In the genomic region with DNA sequence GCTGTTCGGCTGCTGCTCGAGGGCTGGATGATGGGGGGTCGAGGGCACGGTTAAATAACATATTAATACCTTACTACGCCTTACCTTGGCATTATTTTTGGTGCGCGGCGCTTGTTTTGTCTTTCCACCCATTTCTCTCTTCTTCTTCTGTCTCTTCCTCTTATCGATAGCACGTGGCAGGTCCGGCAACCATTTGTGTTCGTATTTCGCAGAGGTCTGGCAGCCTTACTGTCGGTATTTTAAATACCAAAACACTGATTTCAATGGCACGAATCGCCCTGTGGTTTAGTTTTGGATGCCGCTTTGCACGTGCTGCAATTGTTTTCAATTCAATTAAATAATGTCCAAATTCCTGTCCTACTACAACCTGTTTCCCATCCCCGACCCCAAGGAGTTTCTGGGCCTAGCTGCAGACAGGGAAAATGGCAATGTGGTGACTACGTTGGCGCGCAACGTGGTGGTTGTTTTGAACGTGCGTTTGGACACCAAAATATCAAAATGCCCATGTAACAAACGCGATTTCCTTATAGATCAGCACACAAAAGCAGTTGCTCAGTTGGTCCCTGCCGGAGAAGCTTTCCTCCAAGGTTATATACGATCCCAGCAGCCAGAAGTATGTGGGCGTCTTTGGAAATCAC, we compare ENCODE assay signal across 1 fruit fly cellular context.
TF ChIP-seq lines count a peak whose summit lies in the region.

A gene (minus strand): TSS at position 155 of the 638 bp plus-strand sequence.
A gene (plus strand): TSS at position 285 of the 638 bp plus-strand sequence.

TF ChIP-seq in whole organism, embryonic, 481 proteins besides CTCF, POLR2A, EP300 and RAD21 (continued from another document and continues in another):
- TF ChIP-seq crc (GFP tag; optimal IDR thresholded peaks at IDR 0.05; lab: Kevin White, UChicago) (peak; percentile 21), crp (GFP tag; optimal IDR thresholded peaks at IDR 0.05; lab: Kevin White, UChicago) (peak in 1 of 2 experiments; percentile 17), E2f2 (GFP tag; IDR thresholded peaks at IDR 0.05; lab: Robert Waterston, UW) (peak; percentile 67), pho (GFP tag; optimal IDR thresholded peaks at IDR 0.05; lab: Kevin White, UChicago) (peak; percentile 14), Lhr (GFP tag; optimal IDR thresholded peaks at IDR 0.05; lab: Kevin White, UChicago) (peak; percentile 66), CG9876 (GFP tag; optimal IDR thresholded peaks at IDR 0.05; lab: Kevin White, UChicago) (no peak), CG14667 (GFP tag; IDR thresholded peaks at IDR 0.05; lab: Robert Waterston, UW) (no peak), CG14965 (GFP tag; optimal IDR thresholded peaks at IDR 0.05; lab: Kevin White, UChicago; ENCODE audit: borderline replicate concordance) (no peak), CG2202 (tag; optimal IDR thresholded peaks at IDR 0.05; lab: Kevin White, UChicago) (no peak), C15 (GFP tag; IDR thresholded peaks at IDR 0.05; lab: Robert Waterston, UW) (no peak), MBD-R2 (GFP tag; IDR thresholded peaks at IDR 0.05; lab: Robert Waterston, UW) (peak; percentile 97), tna (GFP tag; IDR thresholded peaks at IDR 0.05; lab: Robert Waterston, UW; ENCODE audit: partially characterized antibody) (0 out of 2 replicates have a peak, but pooled peaks have one; percentile 33), ro (GFP tag; IDR thresholded peaks at IDR 0.05; lab: Robert Waterston, UW) (no peak), CG30403 (GFP tag; optimal IDR thresholded peaks at IDR 0.05; lab: Kevin White, UChicago) (peak; percentile 23), CG1024 (GFP tag; IDR thresholded peaks at IDR 0.05; lab: Robert Waterston, UW) (no peak), CG12659 (GFP tag; optimal IDR thresholded peaks at IDR 0.05; lab: Kevin White, UChicago) (peak; percentile 77), Dad (GFP tag; optimal IDR thresholded peaks at IDR 0.05; lab: Kevin White, UChicago) (peak; percentile 40), Hr3 (GFP tag; optimal IDR thresholded peaks at IDR 0.05; lab: Kevin White, UChicago) (no peak), lbe (GFP tag; optimal IDR thresholded peaks at IDR 0.05; lab: Kevin White, UChicago) (no peak), Hr39 (optimal IDR thresholded peaks at IDR 0.05; lab: Kevin White, UChicago) (no peak), CrebB (tag; optimal IDR thresholded peaks at IDR 0.05; lab: Kevin White, UChicago) (peak; percentile 41), esg (GFP tag; conservative IDR thresholded peaks at IDR 0.05; lab: Robert Waterston, UW) (no peak), twi (tag; optimal IDR thresholded peaks at IDR 0.05; lab: Kevin White, UChicago) (no peak), so (GFP tag; IDR thresholded peaks at IDR 0.05; lab: Robert Waterston, UW) (0 out of 3 replicates have a peak, but pooled peaks have one; percentile 44), Usf (GFP tag; optimal IDR thresholded peaks at IDR 0.05; lab: Kevin White, UChicago) (peak; percentile 20), Stat92E (GFP tag; optimal IDR thresholded peaks at IDR 0.05; lab: Kevin White, UChicago) (no peak), ewg (GFP tag; optimal IDR thresholded peaks at IDR 0.05; lab: Kevin White, UChicago) (peak; percentile 61), pnt (GFP tag; optimal IDR thresholded peaks at IDR 0.05; lab: Kevin White, UChicago) (no peak), pfk (GFP tag; optimal IDR thresholded peaks at IDR 0.05; lab: Kevin White, UChicago) (no peak), CG31365 (tag; optimal IDR thresholded peaks at IDR 0.05; lab: Kevin White, UChicago) (peak; percentile 8), bigmax (GFP tag; optimal IDR thresholded peaks at IDR 0.05; lab: Kevin White, UChicago) (no peak), zen2 (GFP tag; IDR thresholded peaks at IDR 0.05; lab: Robert Waterston, UW; ENCODE audit: partially characterized antibody) (peak; percentile 12; the same call in 2 of the 3 replicates), insv (GFP tag; optimal IDR thresholded peaks at IDR 0.05; lab: Kevin White, UChicago) (peak in 1 of 2 experiments; percentile 55), CG14014 (GFP tag; IDR thresholded peaks at IDR 0.05; lab: Robert Waterston, UW) (no peak), fd64A (GFP tag; optimal IDR thresholded peaks at IDR 0.05; lab: Kevin White, UChicago) (no peak), Dp (GFP tag; optimal IDR thresholded peaks at IDR 0.05; lab: Kevin White, UChicago) (peak; percentile 65), vfl (GFP tag; optimal IDR thresholded peaks at IDR 0.05; lab: Kevin White, UChicago) (peak; percentile 0), CG11093 (GFP tag; IDR thresholded peaks at IDR 0.05; lab: Robert Waterston, UW) (no peak), eve (GFP tag; optimal IDR thresholded peaks at IDR 0.05; lab: Kevin White, UChicago) (no peak), CG7786 (GFP tag; optimal IDR thresholded peaks at IDR 0.05; lab: Kevin White, UChicago) (peak; percentile 1), CG10274 (GFP tag; optimal IDR thresholded peaks at IDR 0.05; lab: Kevin White, UChicago) (no peak), Max (GFP tag; optimal IDR thresholded peaks at IDR 0.05; lab: Kevin White, UChicago) (peak; percentile 93), CG9797 (GFP tag; optimal IDR thresholded peaks at IDR 0.05; lab: Kevin White, UChicago) (peak; percentile 59), CG6683 (GFP tag; optimal IDR thresholded peaks at IDR 0.05; lab: Kevin White, UChicago) (no peak), stc (GFP tag; IDR thresholded peaks at IDR 0.05; lab: Robert Waterston, UW) (no peak), Scr (GFP tag; IDR thresholded peaks at IDR 0.05; lab: Robert Waterston, UW; ENCODE audit: partially characterized antibody) (peak; percentile 56), Ets97D (GFP tag; optimal IDR thresholded peaks at IDR 0.05; lab: Kevin White, UChicago) (peak; percentile 77), CG4707 (GFP tag; optimal IDR thresholded peaks at IDR 0.05; lab: Kevin White, UChicago) (peak; percentile 28), CG14860 (GFP tag; IDR thresholded peaks at IDR 0.05; lab: Robert Waterston, UW; ENCODE audit: partially characterized antibody) (no peak), Nf-YC (tag; optimal IDR thresholded peaks at IDR 0.05; lab: Kevin White, UChicago) (no peak), NfI (GFP tag; optimal IDR thresholded peaks at IDR 0.05; lab: Kevin White, UChicago) (peak; percentile 50), CG30431 (GFP tag; optimal IDR thresholded peaks at IDR 0.05; lab: Kevin White, UChicago) (no peak), Bgb (GFP tag; IDR thresholded peaks at IDR 0.05; lab: Robert Waterston, UW; ENCODE audit: partially characterized antibody) (peak; percentile 46; the same call in 1 of the 2 replicates), D (optimal IDR thresholded peaks at IDR 0.05; lab: Kevin White, UChicago) (peak; percentile 35), D (GFP tag; optimal IDR thresholded peaks at IDR 0.05; lab: Kevin White, UChicago) (no peak), Hr51 (GFP tag; optimal IDR thresholded peaks at IDR 0.05; lab: Kevin White, UChicago) (peak in 1 of 2 experiments; percentile 3), shn (GFP tag; optimal IDR thresholded peaks at IDR 0.05; lab: Kevin White, UChicago) (peak; percentile 30), Atf-2 (GFP tag; optimal IDR thresholded peaks at IDR 0.05; lab: Kevin White, UChicago) (no peak), cwo (GFP tag; optimal IDR thresholded peaks at IDR 0.05; lab: Kevin White, UChicago) (peak; percentile 98), sna (GFP tag; IDR thresholded peaks at IDR 0.05; lab: Robert Waterston, UW; ENCODE audit: partially characterized antibody) (peak; percentile 57; the same call in 1 of the 2 replicates), nau (GFP tag; optimal IDR thresholded peaks at IDR 0.05; lab: Kevin White, UChicago) (no peak), Jarid2 (GFP tag; optimal IDR thresholded peaks at IDR 0.05; lab: Kevin White, UChicago) (peak; percentile 49), sim (GFP tag; IDR thresholded peaks at IDR 0.05; lab: Robert Waterston, UW) (no peak), CG7987 (GFP tag; optimal IDR thresholded peaks at IDR 0.05; lab: Kevin White, UChicago) (peak; percentile 55), btn (GFP tag; optimal IDR thresholded peaks at IDR 0.05; lab: Kevin White, UChicago) (no peak), nerfin-1 (tag; optimal IDR thresholded peaks at IDR 0.05; lab: Kevin White, UChicago) (no peak), CG4617 (GFP tag; optimal IDR thresholded peaks at IDR 0.05; lab: Kevin White, UChicago; ENCODE audit: borderline replicate concordance) (peak; percentile 93), Aef1 (GFP tag; IDR thresholded peaks at IDR 0.05; lab: Robert Waterston, UW) (no peak), H2.0 (GFP tag; IDR thresholded peaks at IDR 0.05; lab: Robert Waterston, UW) (no peak), CG12942 (GFP tag; optimal IDR thresholded peaks at IDR 0.05; lab: Kevin White, UChicago) (no peak), phol (tag; optimal IDR thresholded peaks at IDR 0.05; lab: Kevin White, UChicago) (peak; percentile 53), Hmx (GFP tag; optimal IDR thresholded peaks at IDR 0.05; lab: Kevin White, UChicago) (no peak), CG13775 (GFP tag; optimal IDR thresholded peaks at IDR 0.05; lab: Kevin White, UChicago) (peak; percentile 0), CG6791 (GFP tag; IDR thresholded peaks at IDR 0.05; lab: Robert Waterston, UW; ENCODE audit: partially characterized antibody) (0 out of 3 replicates have a peak, but pooled peaks have one; percentile 20), Kr (GFP tag; optimal IDR thresholded peaks at IDR 0.05; lab: Kevin White, UChicago) (no peak), ap (GFP tag; IDR thresholded peaks at IDR 0.05; lab: Robert Waterston, UW) (no peak), wdn (GFP tag; IDR thresholded peaks at IDR 0.05; lab: Robert Waterston, UW) (peak; percentile 52; the same call in 1 of the 2 replicates), wek (GFP tag; optimal IDR thresholded peaks at IDR 0.05; lab: Kevin White, UChicago) (peak; percentile 40), CG8944 (GFP tag; optimal IDR thresholded peaks at IDR 0.05; lab: Kevin White, UChicago) (no peak), CG1832 (GFP tag; optimal IDR thresholded peaks at IDR 0.05; lab: Kevin White, UChicago) (no peak), sens (GFP tag; lab: Kevin White, UChicago) (peak; percentile 93), zfh2 (GFP tag; optimal IDR thresholded peaks at IDR 0.05; lab: Kevin White, UChicago) (peak; percentile 18), CG7357 (GFP tag; IDR thresholded peaks at IDR 0.05; lab: Robert Waterston, UW) (no peak), CG6765 (GFP tag; optimal IDR thresholded peaks at IDR 0.05; lab: Kevin White, UChicago) (no peak), unc-4 (GFP tag; IDR thresholded peaks at IDR 0.05; lab: Robert Waterston, UW; ENCODE audit: partially characterized antibody) (peak; percentile 57; the same call in 1 of the 2 replicates), klu (GFP tag; IDR thresholded peaks at IDR 0.05; lab: Robert Waterston, UW) (no peak), CG31224 (GFP tag; IDR thresholded peaks at IDR 0.05; lab: Robert Waterston, UW) (peak; percentile 22; the same call in 1 of the 2 replicates), ttk (GFP tag; IDR thresholded peaks at IDR 0.05; lab: Robert Waterston, UW) (no peak), Hsf (GFP tag; optimal IDR thresholded peaks at IDR 0.05; lab: Kevin White, UChicago) (peak; percentile 17), lab (GFP tag; optimal IDR thresholded peaks at IDR 0.05; lab: Kevin White, UChicago) (no peak), org-1 (GFP tag; optimal IDR thresholded peaks at IDR 0.05; lab: Kevin White, UChicago) (no peak), CG7271 (tag; optimal IDR thresholded peaks at IDR 0.05; lab: Kevin White, UChicago) (no peak), ara (GFP tag; IDR thresholded peaks at IDR 0.05; lab: Robert Waterston, UW) (peak; percentile 32; the same call in 1 of the 2 replicates), CG11696 (GFP tag; IDR thresholded peaks at IDR 0.05; lab: Robert Waterston, UW) (no peak), NC2α (GFP tag; optimal IDR thresholded peaks at IDR 0.05; lab: Kevin White, UChicago) (peak; percentile 10), ato (GFP tag; IDR thresholded peaks at IDR 0.05; lab: Robert Waterston, UW; ENCODE audit: partially characterized antibody) (0 out of 2 replicates have a peak, but pooled peaks have one; percentile 5), HLH54F (GFP tag; optimal IDR thresholded peaks at IDR 0.05; lab: Kevin White, UChicago) (peak; percentile 26), dysf (GFP tag; IDR thresholded peaks at IDR 0.05; lab: Robert Waterston, UW) (0 out of 3 replicates have a peak, but pooled peaks have one; percentile 5), dmrt11E (tag; optimal IDR thresholded peaks at IDR 0.05; lab: Kevin White, UChicago) (peak; percentile 3), Dll (GFP tag; IDR thresholded peaks at IDR 0.05; lab: Robert Waterston, UW; ENCODE audit: partially characterized antibody) (0 out of 4 replicates have a peak, but pooled peaks have one; percentile 42), sima (GFP tag; optimal IDR thresholded peaks at IDR 0.05; lab: Kevin White, UChicago) (no peak), prd (optimal IDR thresholded peaks at IDR 0.05; lab: Kevin White, UChicago) (no peak), prd (GFP tag; IDR thresholded peaks at IDR 0.05; lab: Robert Waterston, UW) (peak; percentile 33; the same call in 1 of the 3 replicates), MESR4 (GFP tag; optimal IDR thresholded peaks at IDR 0.05; lab: Kevin White, UChicago) (peak; percentile 91), jigr1 (GFP tag; IDR thresholded peaks at IDR 0.05; lab: Robert Waterston, UW) (no peak), Mad (GFP tag; optimal IDR thresholded peaks at IDR 0.05; lab: Kevin White, UChicago) (no peak), gfzf (GFP tag; optimal IDR thresholded peaks at IDR 0.05; lab: Kevin White, UChicago) (peak; percentile 52), inv (GFP tag; IDR thresholded peaks at IDR 0.05; lab: Robert Waterston, UW; ENCODE audit: partially characterized antibody) (peak; percentile 41; the same call in 1 of the 2 replicates), schlank (tag; optimal IDR thresholded peaks at IDR 0.05; lab: Kevin White, UChicago) (no peak), CG12155 (GFP tag; optimal IDR thresholded peaks at IDR 0.05; lab: Kevin White, UChicago) (peak; percentile 6), NFAT (GFP tag; IDR thresholded peaks at IDR 0.05; lab: Robert Waterston, UW) (peak; percentile 50; the same call in 1 of the 2 replicates), repo (GFP tag; optimal IDR thresholded peaks at IDR 0.05; lab: Kevin White, UChicago) (no peak), HmgZ (tag; optimal IDR thresholded peaks at IDR 0.05; lab: Kevin White, UChicago) (peak; percentile 76), CG4424 (GFP tag; optimal IDR thresholded peaks at IDR 0.05; lab: Kevin White, UChicago) (peak; percentile 4), YL-1 (GFP tag; optimal IDR thresholded peaks at IDR 0.05; lab: Kevin White, UChicago) (peak; percentile 99), CG11398 (GFP tag; optimal IDR thresholded peaks at IDR 0.05; lab: Kevin White, UChicago) (peak; percentile 29), stwl (tag; optimal IDR thresholded peaks at IDR 0.05; lab: Kevin White, UChicago) (peak; percentile 81), Elba2 (GFP tag; optimal IDR thresholded peaks at IDR 0.05; lab: Kevin White, UChicago) (no peak), CkIIα-i1 (GFP tag; IDR thresholded peaks at IDR 0.05; lab: Robert Waterston, UW) (no peak), CG9609 (GFP tag; optimal IDR thresholded peaks at IDR 0.05; lab: Kevin White, UChicago) (peak; percentile 28)
